Worm (Caenorhabditis elegans) whole organism, L1 larva: ENCODE data around the gene rme-1.

Source experiments
- C04F5.9 ChIP-seq: sonication (generic microtip); optimal IDR thresholded peaks from 2 replicates; lab custom pipeline; 2016; ENCODE audit warnings: missing genetic modification characterization, missing compliant biosample characterization
- C16A3.4 ChIP-seq: fragments of 150-350 bp; optimal IDR thresholded peaks from 2 replicates; lab custom pipeline; 2014; ENCODE audit warnings: missing biosample characterization, missing genetic modification characterization
- C34B4.2 ChIP-seq: sonication (generic microtip); optimal IDR thresholded peaks from 2 replicates; lab custom pipeline; 2017; ENCODE audit warnings: mild to moderate bottlenecking, missing genetic modification characterization, missing compliant biosample characterization
- aha-1 ChIP-seq: fragments of 150-350 bp; optimal IDR thresholded peaks from 2 replicates; lab custom pipeline; 2014; ENCODE audit warnings: missing biosample characterization, missing genetic modification characterization
- aly-2 ChIP-seq: fragments of 150-350 bp; optimal IDR thresholded peaks from 2 replicates; lab custom pipeline; 2014; ENCODE audit warnings: missing biosample characterization, missing genetic modification characterization
- blmp-1 ChIP-seq: fragments of 150-350 bp; optimal IDR thresholded peaks from 2 replicates; lab custom pipeline; 2014; ENCODE audit warnings: missing biosample characterization, missing genetic modification characterization
- ceh-63 ChIP-seq: fragments of 200-800 bp; sonication (Bioruptor generic); optimal IDR thresholded peaks from 2 replicates; lab custom pipeline; 2018; ENCODE audit warnings: mild to moderate bottlenecking, missing genetic modification characterization, missing compliant biosample characterization
- ceh-82 ChIP-seq, 3 experiments: fragments of 150-350 bp in 1 of 3; sonication (generic microtip) in 2 of 3; optimal IDR thresholded peaks; 2 replicates each; lab custom pipeline; 2014 to 2017; ENCODE audit warnings: missing biosample characterization in 3 of 3, missing genetic modification characterization in 3 of 3
- ces-1 ChIP-seq: fragments of 150-350 bp; optimal IDR thresholded peaks from 2 replicates; lab custom pipeline; 2014; ENCODE audit warnings: missing biosample characterization, missing genetic modification reagents, missing genetic modification characterization
- dpl-1 ChIP-seq, 3 experiments: fragments of 150-350 bp in 2 of 3; sonication (generic microtip) in 1 of 3; optimal IDR thresholded peaks; 2 replicates each; lab custom pipeline; 2014 to 2017; ENCODE audit warnings: missing biosample characterization in 3 of 3, missing genetic modification characterization in 3 of 3, missing genetic modification reagents in 3 of 3
- dsc-1 ChIP-seq: sonication (generic microtip); optimal IDR thresholded peaks from 2 replicates; lab custom pipeline; 2016; ENCODE audit warnings: mild to moderate bottlenecking, missing genetic modification characterization, missing compliant biosample characterization
- efl-1 ChIP-seq, 4 experiments: fragments of 150-350 bp; optimal IDR thresholded peaks in 3 of 4; peaks in 1 of 4; 1 replicate in 1 of 4; 2 replicates in 3 of 4; lab custom pipeline; 2014; ENCODE audit warnings: missing biosample characterization in 2 of 4, missing genetic modification characterization in 2 of 4, missing genetic modification reagents in 2 of 4
- efl-3 ChIP-seq: fragments of 200-800 bp; sonication (Bioruptor generic); optimal IDR thresholded peaks from 2 replicates; lab custom pipeline; 2018; ENCODE audit warnings: mild to moderate bottlenecking, missing genetic modification characterization, missing compliant biosample characterization
- egl-13 ChIP-seq: sonication (generic microtip); optimal IDR thresholded peaks from 2 replicates; lab custom pipeline; 2016; ENCODE audit warnings: missing genotype, missing genetic modification reagents, missing genetic modification characterization, missing compliant biosample characterization
- egl-27 ChIP-seq, 2 experiments: fragments of 150-350 bp in 1 of 2; sonication (generic microtip); optimal IDR thresholded peaks; 3 replicates each; lab custom pipeline; 2017 to 2018; ENCODE audit warnings: missing biosample characterization in 2 of 2, missing genetic modification characterization in 2 of 2, missing genetic modification reagents in 2 of 2
- ets-5 ChIP-seq: fragments of 200-800 bp; sonication (Bioruptor generic); IDR thresholded peaks from 2 replicates; pipeline ENCODE4 v1.3.6; 2022; ENCODE audit warnings: missing genetic modification characterization, missing compliant biosample characterization
- fkh-10 ChIP-seq: sonication (generic microtip); optimal IDR thresholded peaks from 2 replicates; lab custom pipeline; 2017; ENCODE audit warnings: missing biosample characterization, missing genetic modification reagents, missing genetic modification characterization
- fkh-4 ChIP-seq: sonication (generic microtip); optimal IDR thresholded peaks from 2 replicates; lab custom pipeline; 2016; ENCODE audit warnings: missing compliant biosample characterization, missing genetic modification characterization, borderline replicate concordance
- fos-1 ChIP-seq: fragments of 150-350 bp; optimal IDR thresholded peaks from 2 replicates; lab custom pipeline; 2014; ENCODE audit warnings: missing biosample characterization, missing genetic modification characterization
- grh-1 ChIP-seq: fragments of 200-800 bp; sonication (Bioruptor generic); IDR thresholded peaks from 2 replicates; pipeline ENCODE4 v1.3.6; 2022; ENCODE audit warnings: missing genetic modification reagents, missing genetic modification characterization, missing compliant biosample characterization
- hlh-17 ChIP-seq: fragments of 200-800 bp; sonication (Bioruptor generic); optimal IDR thresholded peaks from 2 replicates; lab custom pipeline; 2018; ENCODE audit warnings: missing genetic modification characterization, mild to moderate bottlenecking, missing compliant biosample characterization, moderate library complexity, borderline replicate concordance
- irx-1 ChIP-seq: sonication (generic microtip); optimal IDR thresholded peaks from 2 replicates; lab custom pipeline; 2016; ENCODE audit warnings: missing genetic modification characterization, missing compliant biosample characterization
- lin-13 ChIP-seq: fragments of 150-350 bp; optimal IDR thresholded peaks from 2 replicates; lab custom pipeline; 2014; ENCODE audit warnings: missing biosample characterization, missing genetic modification reagents, missing genetic modification characterization
- lin-14 ChIP-seq: fragments of 200-800 bp; sonication (Bioruptor generic); optimal IDR thresholded peaks from 2 replicates; lab custom pipeline; 2018; ENCODE audit warnings: mild to moderate bottlenecking, missing genetic modification characterization, moderate library complexity, missing compliant biosample characterization
- lin-35 ChIP-seq, 2 experiments: fragments of 150-350 bp; optimal IDR thresholded peaks; 2 replicates each; lab custom pipeline; 2014; ENCODE audit warnings: missing biosample characterization in 2 of 2, missing genetic modification characterization in 2 of 2, missing genetic modification reagents in 2 of 2
- lir-3 ChIP-seq: sonication (generic microtip); optimal IDR thresholded peaks from 2 replicates; lab custom pipeline; 2016; ENCODE audit warnings: mild to moderate bottlenecking, missing genetic modification characterization, moderate library complexity, missing compliant biosample characterization; ENCODE audit not compliant: poor library complexity
- mab-9 ChIP-seq: fragments of 200-800 bp; sonication (Bioruptor generic); IDR thresholded peaks from 2 replicates; pipeline ENCODE4 v1.3.6; 2022; ENCODE audit warnings: missing genetic modification reagents, missing genetic modification characterization, missing compliant biosample characterization
- nhr-28 ChIP-seq: fragments of 150-350 bp; optimal IDR thresholded peaks from 2 replicates; lab custom pipeline; 2014; ENCODE audit warnings: missing biosample characterization, missing genetic modification characterization
- nhr-47 ChIP-seq: sonication (generic microtip); optimal IDR thresholded peaks from 2 replicates; lab custom pipeline; 2016; ENCODE audit warnings: mild to moderate bottlenecking, missing genetic modification characterization, moderate library complexity, missing compliant biosample characterization
- nhr-71 ChIP-seq: sonication (generic microtip); optimal IDR thresholded peaks from 2 replicates; lab custom pipeline; 2016; ENCODE audit warnings: mild to moderate bottlenecking, missing genetic modification characterization, moderate library complexity, missing compliant biosample characterization
- nhr-84 ChIP-seq: sonication (generic microtip); optimal IDR thresholded peaks from 2 replicates; lab custom pipeline; 2017; ENCODE audit warnings: missing biosample characterization, missing genetic modification characterization
- nhr-85 ChIP-seq: sonication (generic microtip); peaks from one replicate; lab custom pipeline; 2016; ENCODE audit warnings: missing genetic modification characterization, inconsistent platforms, missing compliant biosample characterization
- nhr-90 ChIP-seq: sonication (generic microtip); optimal IDR thresholded peaks from 2 replicates; lab custom pipeline; 2016; ENCODE audit warnings: mild to moderate bottlenecking, missing genetic modification characterization, missing compliant biosample characterization; ENCODE audit not compliant: poor library complexity
- pag-3 ChIP-seq: sonication (generic microtip); optimal IDR thresholded peaks from 2 replicates; lab custom pipeline; 2017; ENCODE audit warnings: missing genetic modification characterization, mild to moderate bottlenecking, missing compliant biosample characterization, antibody characterized with exemption, borderline replicate concordance; ENCODE audit not compliant: insufficient read depth
- rnt-1 ChIP-seq: sonication (generic microtip); optimal IDR thresholded peaks from 2 replicates; lab custom pipeline; 2016; ENCODE audit warnings: mild to moderate bottlenecking, missing genetic modification characterization, moderate library complexity, missing compliant biosample characterization
- skn-1 ChIP-seq: fragments of 150-350 bp; optimal IDR thresholded peaks from 2 replicates; lab custom pipeline; 2014; ENCODE audit warnings: missing biosample characterization, missing genetic modification characterization
- snu-23 ChIP-seq: sonication (generic microtip); optimal IDR thresholded peaks from 2 replicates; lab custom pipeline; 2016; ENCODE audit warnings: missing genetic modification characterization, missing compliant biosample characterization
- swsn-7 ChIP-seq: sonication (generic microtip); optimal IDR thresholded peaks from 2 replicates; lab custom pipeline; 2016; ENCODE audit warnings: missing genetic modification characterization, missing compliant biosample characterization
- tbx-2 ChIP-seq: sonication (generic microtip); optimal IDR thresholded peaks from 2 replicates; lab custom pipeline; 2016; ENCODE audit warnings: missing genetic modification characterization, missing compliant biosample characterization
- tlp-1 ChIP-seq: fragments of 150-350 bp; optimal IDR thresholded peaks from 2 replicates; lab custom pipeline; 2014; ENCODE audit warnings: missing biosample characterization, missing genetic modification characterization
- unc-130 ChIP-seq: fragments of 150-350 bp; optimal IDR thresholded peaks from 2 replicates; lab custom pipeline; 2017; ENCODE audit warnings: missing biosample characterization, missing genetic modification characterization, inconsistent platforms
- unc-30 ChIP-seq: sonication (generic microtip); optimal IDR thresholded peaks from 2 replicates; lab custom pipeline; 2017; ENCODE audit warnings: missing biosample characterization, missing genetic modification characterization
- unc-62 ChIP-seq: fragments of 150-350 bp; optimal IDR thresholded peaks from 2 replicates; lab custom pipeline; 2014; ENCODE audit warnings: missing biosample characterization, missing genetic modification reagents, missing genetic modification characterization
- unc-86 ChIP-seq: sonication (generic microtip); optimal IDR thresholded peaks from 2 replicates; lab custom pipeline; 2016; ENCODE audit warnings: missing genetic modification characterization, missing compliant biosample characterization
- unc-98 ChIP-seq: fragments of 200-800 bp; sonication (Bioruptor generic); IDR thresholded peaks from 2 replicates; pipeline ENCODE4 v1.3.6; 2022; ENCODE audit warnings: missing genetic modification characterization, missing compliant biosample characterization
- xbp-1 ChIP-seq: sonication (generic microtip); optimal IDR thresholded peaks from 2 replicates; lab custom pipeline; 2016; ENCODE audit warnings: missing genetic modification characterization, missing compliant biosample characterization
- zag-1 ChIP-seq: fragments of 150-350 bp; optimal IDR thresholded peaks from 2 replicates; lab custom pipeline; 2014; ENCODE audit warnings: missing biosample characterization, missing genetic modification characterization
- zip-4 ChIP-seq: fragments of 200-800 bp; sonication (Bioruptor generic); optimal IDR thresholded peaks from 2 replicates; lab custom pipeline; 2018; ENCODE audit warnings: mild to moderate bottlenecking, missing genetic modification characterization, moderate library complexity, missing compliant biosample characterization

The rme-1 gene

DNA sequence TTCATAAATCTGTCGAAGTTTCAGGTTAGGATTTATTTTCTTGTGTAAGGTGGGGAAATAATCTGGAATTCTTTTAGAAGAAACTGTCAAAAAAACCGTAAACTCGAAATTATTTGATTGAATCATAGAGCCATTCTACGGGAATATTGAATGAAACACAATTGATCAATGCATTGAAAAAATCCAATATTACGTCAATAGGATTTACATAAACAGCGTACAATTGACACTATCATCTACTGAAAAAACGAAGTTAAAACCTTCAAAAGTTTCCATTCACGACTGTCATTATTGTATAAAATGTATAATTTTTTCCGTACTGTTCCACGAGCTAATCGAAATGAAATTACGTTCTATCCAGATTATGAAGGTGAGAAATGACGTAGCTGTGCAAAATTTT lies at the start of gene rme-1:
TSS of gene rme-1 (plus strand) at position 301 of the 400 bp plus-strand sequence.
- TF ChIP-seq tlp-1 (tag; lab: Kevin White, UChicago) (no peak), lin-14 (GFP tag; lab: Kevin White, UChicago) (no peak), zag-1 (tag; lab: Kevin White, UChicago) (no peak), aha-1 (tag; lab: Kevin White, UChicago) (no peak), C04F5.9 (tag; lab: Kevin White, UChicago) (no peak), zip-4 (no peak), dpl-1 (GFP tag; optimal IDR thresholded peaks at IDR 0.05; lab: Kevin White, UChicago) (no peak), nhr-84 (tag; lab: Kevin White, UChicago) (no peak), C34B4.2 (no peak), C16A3.4 (tag; lab: Kevin White, UChicago) (no peak)

DNA sequence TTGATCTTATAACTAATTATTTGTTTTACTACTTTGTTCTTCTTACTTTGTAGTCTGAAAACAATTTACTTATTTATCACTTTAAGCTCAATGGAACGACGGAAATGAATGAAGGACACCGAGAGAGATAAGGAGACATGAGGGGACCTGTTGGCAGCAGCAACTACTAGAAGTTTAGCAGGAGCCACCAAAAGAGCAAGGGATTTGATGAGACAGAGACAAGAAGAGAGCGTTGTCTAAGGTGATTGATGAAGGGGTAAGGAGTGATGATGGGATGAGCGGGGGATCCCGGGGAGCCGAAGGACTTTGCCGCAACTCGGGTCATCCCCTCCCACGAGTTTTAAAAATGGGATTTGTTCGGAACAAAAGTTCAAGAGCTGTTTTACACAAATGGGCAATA lies 6.1 kb upstream of the rme-1 start, which contains the start of gene ttn-1:
TSS of gene ttn-1 (minus strand) at position 60 of the 400 bp plus-strand sequence.
- TF ChIP-seq aha-1 (tag; lab: Kevin White, UChicago) = no peak
- TF ChIP-seq lir-3 (tag; lab: Kevin White, UChicago) = no peak
- TF ChIP-seq dpl-1 (GFP tag; optimal IDR thresholded peaks at IDR 0.05; lab: Kevin White, UChicago) = no peak
- no peak for TF ChIP-seq fkh-4
- no peak for TF ChIP-seq nhr-47
- TF ChIP-seq efl-3 (GFP tag; lab: Kevin White, UChicago) = no peak
- TF ChIP-seq xbp-1 = no peak
- TF ChIP-seq egl-27 (tag; optimal IDR thresholded peaks at IDR 0.05; lab: Kevin White, UChicago) = no peak
- TF ChIP-seq nhr-71 (tag; lab: Kevin White, UChicago) = peak; percentile 33
- TF ChIP-seq mab-9 (GFP tag; lab: Robert Waterston, UW) = no peak
- TF ChIP-seq unc-62 (GFP tag; lab: Kevin White, UChicago) = no peak
- TF ChIP-seq efl-1 (optimal IDR thresholded peaks at IDR 0.05; lab: Kevin White, UChicago) = no peak
- TF ChIP-seq efl-1 (GFP tag; optimal IDR thresholded peaks at IDR 0.05 in 1 of 2; lab: Kevin White, UChicago) = no peak
- peak; percentile 23 for TF ChIP-seq unc-130 (tag; lab: Kevin White, UChicago)
- no peak for TF ChIP-seq dsc-1
- no peak for TF ChIP-seq ets-5 (GFP tag; lab: Robert Waterston, UW)
- TF ChIP-seq nhr-85 (tag; lab: Kevin White, UChicago) = no peak
- TF ChIP-seq nhr-28 = no peak
- TF ChIP-seq ceh-82 (tag; optimal IDR thresholded peaks at IDR 0.05; lab: Kevin White, UChicago) = no peak
- TF ChIP-seq unc-30 (tag; lab: Kevin White, UChicago) = no peak
- no peak for TF ChIP-seq tbx-2
- no peak for TF ChIP-seq ces-1
- no peak for TF ChIP-seq pag-3 (tag; lab: Kevin White, UChicago)
- TF ChIP-seq lin-35 (GFP tag; optimal IDR thresholded peaks at IDR 0.05; lab: Kevin White, UChicago) = no peak
- no peak for TF ChIP-seq C34B4.2
- no peak for TF ChIP-seq egl-13
- no peak for TF ChIP-seq unc-86 (tag; lab: Kevin White, UChicago)
- TF ChIP-seq lin-13 (GFP tag; lab: Kevin White, UChicago) = no peak
- TF ChIP-seq lin-14 (GFP tag; lab: Kevin White, UChicago) = peak; percentile 68
- TF ChIP-seq nhr-90 (tag; lab: Kevin White, UChicago) = no peak
- TF ChIP-seq grh-1 (GFP tag; lab: Robert Waterston, UW) = no peak
- no peak for TF ChIP-seq aly-2 (tag; lab: Kevin White, UChicago)
- TF ChIP-seq unc-98 (GFP tag; lab: Robert Waterston, UW) = no peak
- no peak for TF ChIP-seq ceh-63 (GFP tag; lab: Kevin White, UChicago)
- no peak for TF ChIP-seq skn-1 (tag; lab: Kevin White, UChicago)
- no peak for TF ChIP-seq blmp-1 (tag; lab: Kevin White, UChicago)
- no peak for TF ChIP-seq fkh-10 (GFP tag; lab: Kevin White, UChicago)
- no peak for TF ChIP-seq irx-1 (tag; lab: Kevin White, UChicago)
- TF ChIP-seq snu-23 (GFP tag; lab: Kevin White, UChicago) = peak; percentile 7
- TF ChIP-seq nhr-84 (tag; lab: Kevin White, UChicago) = no peak
- TF ChIP-seq swsn-7 (tag; lab: Kevin White, UChicago) = no peak
- TF ChIP-seq fos-1 (tag; lab: Kevin White, UChicago) = no peak
- TF ChIP-seq hlh-17 = no peak
- TF ChIP-seq rnt-1 (tag; lab: Kevin White, UChicago) = peak; percentile 52
